Fruit fly (Drosophila melanogaster) whole organism, wandering third instar larva: ENCODE results near the gene CG10184.

Source experiments
- h ChIP-seq: fragments of 200-800 bp; sonication (Bioruptor generic); optimal IDR thresholded peaks from 3 replicates; lab custom pipeline; 2016; ENCODE audit warnings: missing biosample characterization, mild to moderate bottlenecking, missing genetic modification characterization
- psq ChIP-seq: fragments of 200-800 bp; sonication (Bioruptor generic); optimal IDR thresholded peaks from 3 replicates; lab custom pipeline; 2017; ENCODE audit warnings: missing biosample characterization, mild to moderate bottlenecking, missing genetic modification characterization, moderate library complexity
- usp ChIP-seq: fragments of >200 bp; optimal IDR thresholded peaks from 2 replicates; lab custom pipeline; 2017; ENCODE audit warnings: missing biosample characterization, missing genetic modification characterization

- TF ChIP-seq usp (no peak), psq (GFP tag; lab: Kevin White, UChicago) (no peak), h (peak; percentile 15)
These were observed 24.3 kb upstream of the CG10184 start for dm6 chr3R:23629572-23629971.
